Fruit fly (Drosophila melanogaster): ENCODE measurements around the gene CG14073.

CG14073 gene

DNA sequence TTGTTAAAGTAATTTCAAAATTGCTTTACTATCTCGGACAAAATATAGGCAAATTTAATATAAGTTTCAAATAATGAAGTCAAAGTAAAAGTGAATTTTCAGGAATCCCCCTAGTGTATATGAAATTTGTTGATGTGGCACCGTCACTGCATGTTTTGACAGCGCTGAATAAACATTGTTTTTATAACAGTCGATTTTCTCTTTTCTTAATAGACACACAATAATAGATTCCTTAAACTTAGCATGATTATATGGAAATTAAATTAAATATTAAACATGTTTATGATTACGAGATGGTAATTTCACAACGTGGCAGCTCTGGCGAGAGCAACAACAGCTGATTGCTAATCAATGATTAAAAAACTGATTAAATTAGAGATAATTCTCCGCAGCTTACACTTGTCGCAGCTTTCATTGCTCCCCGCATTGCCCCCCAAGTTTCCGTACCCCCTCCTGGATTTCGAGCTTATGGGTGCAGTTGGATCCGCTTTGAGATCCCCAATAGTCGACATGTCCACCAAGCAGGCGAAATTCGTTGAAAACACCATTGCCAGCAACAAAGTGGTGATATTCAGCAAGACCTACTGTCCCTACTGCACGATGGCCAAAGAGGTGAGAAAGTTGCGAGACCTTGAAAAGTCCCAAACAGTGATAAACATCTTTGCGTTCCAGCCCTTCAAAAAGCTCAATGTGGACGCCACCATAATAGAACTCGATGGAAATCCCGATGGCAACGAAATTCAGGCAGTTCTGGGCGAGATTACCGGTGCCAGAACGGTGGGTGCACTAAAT is 48.8 kb upstream of the CG14073 start, which contains the start of gene Grx1 (continued):
- no peak for TF ChIP-seq Stat92E (GFP tag; optimal IDR thresholded peaks at IDR 0.05)
- TF ChIP-seq peb (GFP tag; IDR thresholded peaks at IDR 0.05), result no peak
- peak; percentile 15 for TF ChIP-seq crc (GFP tag; optimal IDR thresholded peaks at IDR 0.05)
- no peak for TF ChIP-seq da (GFP tag; optimal IDR thresholded peaks at IDR 0.05)
- TF ChIP-seq CG33213 (GFP tag; optimal IDR thresholded peaks at IDR 0.05), result no peak
- TF ChIP-seq fd102C (GFP tag; optimal IDR thresholded peaks at IDR 0.05), result no peak
- TF ChIP-seq CG5245 (GFP tag; optimal IDR thresholded peaks at IDR 0.05), result no peak
- TF ChIP-seq chinmo (GFP tag; IDR thresholded peaks at IDR 0.05; ENCODE audit: partially characterized antibody), result no peak
- no peak for TF ChIP-seq prd (optimal IDR thresholded peaks at IDR 0.05)
- TF ChIP-seq prd (GFP tag; IDR thresholded peaks at IDR 0.05), result peak; percentile 46; the same call in 1 of the 3 replicates
- TF ChIP-seq Dp (GFP tag; optimal IDR thresholded peaks at IDR 0.05), result peak; percentile 18
- no peak for TF ChIP-seq CG3065 (GFP tag; optimal IDR thresholded peaks at IDR 0.05)
- no peak for TF ChIP-seq bowl (GFP tag; IDR thresholded peaks at IDR 0.05)
- no peak for TF ChIP-seq CG8089 (GFP tag; optimal IDR thresholded peaks at IDR 0.05)
- 0 out of 3 replicates have a peak, but pooled peaks have one; percentile 23 for TF ChIP-seq ase (GFP tag; IDR thresholded peaks at IDR 0.05)
- TF ChIP-seq jigr1 (GFP tag; IDR thresholded peaks at IDR 0.05), result no peak
- no peak for TF ChIP-seq CG34422 (GFP tag; IDR thresholded peaks at IDR 0.05)
- TF ChIP-seq sug (tag; optimal IDR thresholded peaks at IDR 0.05), result peak; percentile 55
- TF ChIP-seq mirr (GFP tag; optimal IDR thresholded peaks at IDR 0.05), result peak; percentile 10
- no peak for TF ChIP-seq Rx (GFP tag; IDR thresholded peaks at IDR 0.05)
- peak; percentile 61 for TF ChIP-seq CG18262 (tag; optimal IDR thresholded peaks at IDR 0.05)
- no peak for TF ChIP-seq Optix (GFP tag; IDR thresholded peaks at IDR 0.05)
- peak; percentile 38 for TF ChIP-seq CG18619 (GFP tag; optimal IDR thresholded peaks at IDR 0.05)
- TF ChIP-seq Dip3 (GFP tag; optimal IDR thresholded peaks at IDR 0.05), result peak; percentile 4
- no peak for TF ChIP-seq bigmax (GFP tag; optimal IDR thresholded peaks at IDR 0.05)
- TF ChIP-seq usp (GFP tag; optimal IDR thresholded peaks at IDR 0.05), result no peak
- peak; percentile 11 for TF ChIP-seq nom (GFP tag; optimal IDR thresholded peaks at IDR 0.05)
- peak; percentile 36 for TF ChIP-seq Atf-2 (GFP tag; optimal IDR thresholded peaks at IDR 0.05)
- TF ChIP-seq phol (tag; optimal IDR thresholded peaks at IDR 0.05), result peak; percentile 50
- peak; percentile 67 for TF ChIP-seq vvl (GFP tag; IDR thresholded peaks at IDR 0.05)
- no peak for TF ChIP-seq bbx (GFP tag; IDR thresholded peaks at IDR 0.05; ENCODE audit: partially characterized antibody)
- TF ChIP-seq kay (GFP tag; optimal IDR thresholded peaks at IDR 0.05), result peak; percentile 55
- TF ChIP-seq nmo (GFP tag; optimal IDR thresholded peaks at IDR 0.05), result peak; percentile 56
- TF ChIP-seq dimm (GFP tag; IDR thresholded peaks at IDR 0.05), result no peak
- no peak; the same call in 1 of the 2 replicates for TF ChIP-seq CG10366 (GFP tag; IDR thresholded peaks at IDR 0.05)
- TF ChIP-seq CG3995 (GFP tag; optimal IDR thresholded peaks at IDR 0.05), result peak; percentile 33
- TF ChIP-seq CG17829 (tag; optimal IDR thresholded peaks at IDR 0.05), result peak; percentile 76
- no peak for TF ChIP-seq Sin3A (optimal IDR thresholded peaks at IDR 0.05)
- no peak for TF ChIP-seq mld (GFP tag; IDR thresholded peaks at IDR 0.05; ENCODE audit: partially characterized antibody)
- peak; percentile 39 for TF ChIP-seq Fer1 (GFP tag; optimal IDR thresholded peaks at IDR 0.05)
- TF ChIP-seq CG12942 (GFP tag; optimal IDR thresholded peaks at IDR 0.05), result no peak
- peak; percentile 54 for TF ChIP-seq Sox102F (GFP tag; optimal IDR thresholded peaks at IDR 0.05)
- TF ChIP-seq sob (GFP tag; IDR thresholded peaks at IDR 0.05), result peak; percentile 33; the same call in 1 of the 2 replicates
- no peak for TF ChIP-seq CG17328 (GFP tag; IDR thresholded peaks at IDR 0.05)
- TF ChIP-seq amos (GFP tag; IDR thresholded peaks at IDR 0.05; ENCODE audit: partially characterized antibody), result no peak
- no peak for TF ChIP-seq Nf-YA (GFP tag; IDR thresholded peaks at IDR 0.05)
- TF ChIP-seq CG4820 (GFP tag; optimal IDR thresholded peaks at IDR 0.05), result peak; percentile 31
- peak; percentile 14 for TF ChIP-seq jing (GFP tag; optimal IDR thresholded peaks at IDR 0.05)
- no peak for TF ChIP-seq Dad (GFP tag; optimal IDR thresholded peaks at IDR 0.05)
- TF ChIP-seq CG6689 (GFP tag; IDR thresholded peaks at IDR 0.05), result peak; percentile 61

Measured in whole organism, embryonic.